Fruit fly (Drosophila melanogaster) whole organism, embryonic: ENCODE results near the gene Ilk.

ENCODE experiments used
- CG10209 ChIP-seq: fragments of 200-800 bp; sonication (Bioruptor generic); optimal IDR thresholded peaks from 3 replicates; lab custom pipeline; 2017; ENCODE audit warnings: missing biosample characterization, mild to moderate bottlenecking, missing genetic modification characterization, missing genetic modification reagents
- CG10654 ChIP-seq: fragments of 200-800 bp; sonication (Bioruptor generic); optimal IDR thresholded peaks from 2 replicates; lab custom pipeline; 2016; ENCODE audit warnings: missing biosample characterization, missing genetic modification characterization
- CG10959 ChIP-seq: fragments of 200-800 bp; sonication (Bioruptor generic); IDR thresholded peaks from 2 replicates; pipeline ENCODE4 v1.3.6; 2022; ENCODE audit warnings: missing biosample characterization, missing genetic modification characterization
- CG12391 ChIP-seq: fragments of 200-800 bp; sonication (Bioruptor generic); optimal IDR thresholded peaks from 3 replicates; lab custom pipeline; 2018; ENCODE audit warnings: missing biosample characterization, mild to moderate bottlenecking, missing genetic modification characterization, moderate library complexity
- CG13775 ChIP-seq: fragments of 200-800 bp; sonication (Bioruptor generic); optimal IDR thresholded peaks from 3 replicates; lab custom pipeline; 2017; ENCODE audit warnings: missing biosample characterization, mild to moderate bottlenecking, missing genetic modification characterization
- CG13894 ChIP-seq: fragments of 200-800 bp; sonication (Bioruptor generic); optimal IDR thresholded peaks from 3 replicates; lab custom pipeline; 2018; ENCODE audit warnings: missing biosample characterization, mild to moderate bottlenecking, missing genetic modification characterization, moderate library complexity
- CG15601 ChIP-seq: fragments of 200-800 bp; sonication (Bioruptor generic); optimal IDR thresholded peaks from 3 replicates; lab custom pipeline; 2019; ENCODE audit warnings: missing biosample characterization, mild to moderate bottlenecking, missing genetic modification characterization, moderate library complexity
- CG17186 ChIP-seq: fragments of 200-800 bp; sonication (Bioruptor generic); optimal IDR thresholded peaks from 3 replicates; lab custom pipeline; 2017; ENCODE audit warnings: missing biosample characterization, missing genetic modification reagents, missing genetic modification characterization
- CG17328 ChIP-seq: fragments of 200-800 bp; sonication (Bioruptor generic); IDR thresholded peaks from 2 replicates; pipeline ENCODE4 v1.3.6; 2022; ENCODE audit warnings: missing biosample characterization, missing genetic modification characterization
- CG17359 ChIP-seq: fragments of 200-800 bp; sonication (Bioruptor generic); optimal IDR thresholded peaks from 3 replicates; lab custom pipeline; 2018; ENCODE audit warnings: missing biosample characterization, mild to moderate bottlenecking, missing genetic modification characterization, moderate library complexity
- CG2202 ChIP-seq: fragments of 200-800 bp; sonication (Bioruptor generic); optimal IDR thresholded peaks from 2 replicates; lab custom pipeline; 2018; ENCODE audit warnings: missing biosample characterization, mild to moderate bottlenecking, missing genetic modification characterization
- CG30020 ChIP-seq: fragments of 200-800 bp; optimal IDR thresholded peaks from 2 replicates; lab custom pipeline; 2019; ENCODE audit warnings: missing biosample characterization, mild to moderate bottlenecking, missing genetic modification characterization, moderate library complexity
- CG31441 ChIP-seq: fragments of 200-800 bp; sonication (Bioruptor generic); IDR thresholded peaks from 2 replicates; pipeline ENCODE4 v1.3.6; 2022; ENCODE audit warnings: missing biosample characterization, missing genetic modification characterization
- CG42726 ChIP-seq: fragments of 200-800 bp; sonication (Bioruptor generic); IDR thresholded peaks from 2 replicates; pipeline ENCODE4 v1.3.6; 2022; ENCODE audit warnings: missing biosample characterization, missing genetic modification characterization; ENCODE audit not compliant: partially characterized antibody
- CG4617 ChIP-seq: fragments of 200-800 bp; sonication (Bioruptor generic); optimal IDR thresholded peaks from 3 replicates; lab custom pipeline; 2016; ENCODE audit warnings: missing biosample characterization, missing genetic modification characterization, borderline replicate concordance
- CG4707 ChIP-seq: fragments of 200-800 bp; sonication (Bioruptor generic); optimal IDR thresholded peaks from 2 replicates; lab custom pipeline; 2018; ENCODE audit warnings: missing biosample characterization, mild to moderate bottlenecking, missing genetic modification characterization, moderate library complexity
- CG7357 ChIP-seq: fragments of 200-800 bp; sonication (Bioruptor generic); IDR thresholded peaks from 3 replicates; pipeline ENCODE4 v1.3.6; 2022; ENCODE audit warnings: missing biosample characterization, missing genetic modification characterization
- CTCF ChIP-seq: fragments of 200-800 bp; sonication (Bioruptor generic); optimal IDR thresholded peaks from 2 replicates; lab custom pipeline; 2017; ENCODE audit warnings: missing biosample characterization, mild to moderate bottlenecking, missing genetic modification characterization, moderate library complexity
- HLH3B ChIP-seq: fragments of 200-800 bp; sonication (Bioruptor generic); IDR thresholded peaks from 2 replicates; pipeline ENCODE4 v1.3.6; 2022; ENCODE audit warnings: missing biosample characterization, missing genetic modification characterization
- HLH4C ChIP-seq: fragments of 200-800 bp; sonication (Bioruptor generic); IDR thresholded peaks from 3 replicates; pipeline ENCODE4 v1.3.6; 2022; ENCODE audit warnings: missing biosample characterization, missing genetic modification characterization; ENCODE audit not compliant: partially characterized antibody
- Hey ChIP-seq: fragments of 200-800 bp; sonication (Bioruptor generic); optimal IDR thresholded peaks from 3 replicates; lab custom pipeline; 2018; ENCODE audit warnings: missing biosample characterization, mild to moderate bottlenecking, missing genetic modification characterization
- Hr51 ChIP-seq, 2 experiments: fragments of 200-800 bp; sonication (Bioruptor generic); optimal IDR thresholded peaks; 2 replicates in 1 of 2; 3 replicates in 1 of 2; lab custom pipeline; 2016 to 2018; ENCODE audit warnings: missing biosample characterization in 2 of 2, missing genetic modification characterization in 2 of 2, mild to moderate bottlenecking in 1 of 2, moderate library complexity in 1 of 2
- Hr78 ChIP-seq, 2 experiments: fragments of 200-800 bp in 1 of 2; fragments of >200 bp in 1 of 2; sonication (Bioruptor generic) in 1 of 2; optimal IDR thresholded peaks; 2 replicates each; lab custom pipeline; 2017 to 2019; ENCODE audit warnings: missing biosample characterization in 2 of 2, missing genetic modification characterization in 2 of 2, mild to moderate bottlenecking in 1 of 2, moderate library complexity in 1 of 2
- Lhr ChIP-seq: fragments of 200-800 bp; sonication (Bioruptor generic); optimal IDR thresholded peaks from 3 replicates; lab custom pipeline; 2017; ENCODE audit warnings: mild to moderate bottlenecking, missing biosample characterization, missing genetic modification reagents, missing genetic modification characterization
- Myb ChIP-seq: fragments of 200-800 bp; sonication (Bioruptor generic); optimal IDR thresholded peaks from 2 replicates; lab custom pipeline; 2016; ENCODE audit warnings: missing biosample characterization, missing genetic modification characterization
- amos ChIP-seq: fragments of 200-800 bp; sonication (Bioruptor generic); IDR thresholded peaks from 2 replicates; pipeline ENCODE4 v1.3.6; 2022; ENCODE audit warnings: missing biosample characterization, missing genetic modification characterization; ENCODE audit not compliant: partially characterized antibody
- cas ChIP-seq: fragments of 200-800 bp; sonication (Bioruptor generic); IDR thresholded peaks from 2 replicates; pipeline ENCODE4 v1.3.6; 2022; ENCODE audit warnings: missing biosample characterization, missing genetic modification characterization
- cato ChIP-seq: fragments of 200-800 bp; sonication (Bioruptor generic); optimal IDR thresholded peaks from 2 replicates; lab custom pipeline; 2016; ENCODE audit warnings: missing biosample characterization, missing genetic modification characterization, borderline replicate concordance
- chm ChIP-seq: fragments of 200-800 bp; sonication (Bioruptor generic); IDR thresholded peaks from 2 replicates; pipeline ENCODE4 v1.3.6; 2022; ENCODE audit warnings: missing biosample characterization, missing genetic modification characterization
- chn ChIP-seq: fragments of 200-800 bp; sonication (Bioruptor generic); optimal IDR thresholded peaks from 2 replicates; lab custom pipeline; 2016; ENCODE audit warnings: missing biosample characterization, missing genetic modification characterization
- crc ChIP-seq: fragments of 200-800 bp; sonication (Bioruptor generic); optimal IDR thresholded peaks from 2 replicates; lab custom pipeline; 2016; ENCODE audit warnings: missing biosample characterization, missing genetic modification characterization
- dmrt99B ChIP-seq: fragments of 200-800 bp; sonication (Bioruptor generic); optimal IDR thresholded peaks from 2 replicates; lab custom pipeline; 2018; ENCODE audit warnings: missing biosample characterization, mild to moderate bottlenecking, missing genetic modification characterization, moderate library complexity
- emc ChIP-seq: fragments of 200-800 bp; sonication (Bioruptor generic); optimal IDR thresholded peaks from 2 replicates; lab custom pipeline; 2016; ENCODE audit warnings: missing biosample characterization, missing genetic modification characterization
- gsb ChIP-seq: fragments of 200-800 bp; sonication (Bioruptor generic); IDR thresholded peaks from 2 replicates; pipeline ENCODE4 v1.3.6; 2022; ENCODE audit warnings: missing biosample characterization, missing genetic modification characterization
- gt ChIP-seq: fragments of 200-800 bp; sonication (Bioruptor generic); IDR thresholded peaks from 2 replicates; pipeline ENCODE4 v1.3.6; 2022; ENCODE audit warnings: missing biosample characterization, missing genetic modification characterization
- jing ChIP-seq: fragments of 200-800 bp; sonication (Bioruptor generic); optimal IDR thresholded peaks from 2 replicates; lab custom pipeline; 2018; ENCODE audit warnings: missing biosample characterization, mild to moderate bottlenecking, missing genetic modification characterization
- lbe ChIP-seq: fragments of 200-800 bp; sonication (Bioruptor generic); optimal IDR thresholded peaks from 2 replicates; lab custom pipeline; 2016; ENCODE audit warnings: missing biosample characterization, mild to moderate bottlenecking, missing genetic modification characterization
- nau ChIP-seq: fragments of 200-800 bp; sonication (Bioruptor generic); optimal IDR thresholded peaks from 3 replicates; lab custom pipeline; 2017; ENCODE audit warnings: missing biosample characterization, mild to moderate bottlenecking, missing genetic modification characterization, missing genetic modification reagents
- odd ChIP-seq: fragments of 200-800 bp; sonication (Bioruptor generic); optimal IDR thresholded peaks from 2 replicates; lab custom pipeline; 2017; ENCODE audit warnings: missing biosample characterization, mild to moderate bottlenecking, missing genetic modification characterization
- peb ChIP-seq: fragments of 200-800 bp; sonication (Bioruptor generic); IDR thresholded peaks from 2 replicates; pipeline ENCODE4 v1.3.6; 2022; ENCODE audit warnings: missing biosample characterization, missing genetic modification characterization
- phol ChIP-seq: fragments of 200-800 bp; sonication (Bioruptor generic); optimal IDR thresholded peaks from 3 replicates; lab custom pipeline; 2018; ENCODE audit warnings: missing biosample characterization, mild to moderate bottlenecking, missing genetic modification characterization, moderate library complexity
- pita ChIP-seq: fragments of 200-800 bp; sonication (Bioruptor generic); optimal IDR thresholded peaks from 2 replicates; lab custom pipeline; 2017; ENCODE audit warnings: missing biosample characterization, mild to moderate bottlenecking, missing genetic modification characterization
- psq ChIP-seq: fragments of 200-800 bp; sonication (Bioruptor generic); optimal IDR thresholded peaks from 2 replicates; lab custom pipeline; 2017; ENCODE audit warnings: missing biosample characterization, missing genetic modification characterization
- sd ChIP-seq: fragments of 200-800 bp; sonication (Bioruptor generic); optimal IDR thresholded peaks from 3 replicates; lab custom pipeline; 2018; ENCODE audit warnings: missing biosample characterization, mild to moderate bottlenecking, missing genetic modification characterization, moderate library complexity
- ssp ChIP-seq: fragments of 200-800 bp; sonication (Bioruptor generic); IDR thresholded peaks from 2 replicates; pipeline ENCODE4 v1.3.6; 2022; ENCODE audit warnings: missing biosample characterization, missing genetic modification characterization
- ttk ChIP-seq: fragments of 200-800 bp; sonication (Bioruptor generic); IDR thresholded peaks from 2 replicates; pipeline ENCODE4 v2.1.2; 2022; ENCODE audit warnings: missing biosample characterization, missing genetic modification characterization
- vnd ChIP-seq: fragments of 200-800 bp; sonication (Bioruptor generic); IDR thresholded peaks from 3 replicates; pipeline ENCODE4 v1.3.6; 2022; ENCODE audit warnings: missing biosample characterization, missing genetic modification characterization; ENCODE audit not compliant: partially characterized antibody
- wor ChIP-seq: fragments of 200-800 bp; sonication (Bioruptor generic); IDR thresholded peaks from 2 replicates; pipeline ENCODE4 v1.3.6; 2022; ENCODE audit warnings: missing biosample characterization, missing genetic modification characterization
- zen ChIP-seq: fragments of 200-800 bp; sonication (Bioruptor generic); optimal IDR thresholded peaks from 3 replicates; lab custom pipeline; 2018; ENCODE audit warnings: missing biosample characterization, mild to moderate bottlenecking, missing genetic modification characterization, moderate library complexity
- zf30C ChIP-seq: fragments of 200-800 bp; sonication (Bioruptor generic); optimal IDR thresholded peaks from 3 replicates; lab custom pipeline; 2018; ENCODE audit warnings: missing biosample characterization, mild to moderate bottlenecking, missing genetic modification characterization

Ilk gene

DNA sequence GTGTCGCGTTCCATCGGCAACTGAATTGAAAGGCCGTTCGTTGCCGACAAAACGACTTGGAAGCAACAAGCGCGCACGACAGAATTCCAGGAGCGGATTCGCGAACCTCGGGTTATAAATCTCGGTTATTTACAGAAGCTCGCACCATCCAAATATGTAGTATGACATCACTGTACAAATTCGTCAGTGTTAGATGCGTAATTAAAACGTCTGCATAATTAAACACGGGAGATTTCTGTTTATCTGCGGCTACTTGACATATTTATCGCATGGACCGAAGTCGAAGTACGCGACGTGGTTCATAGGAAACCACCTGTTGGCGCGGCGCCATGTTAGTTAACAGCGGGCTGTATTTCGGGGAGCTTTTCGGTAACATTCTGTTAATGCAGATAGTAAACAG, 44.8 kb upstream of the Ilk start, which contains the start of gene Ac78C (continued):
- TF ChIP-seq CG30020 (tag; lab: Kevin White, UChicago) = no peak
- TF ChIP-seq jing = peak; percentile 55
- no peak for TF ChIP-seq Hr78 (GFP tag; optimal IDR thresholded peaks at IDR 0.05; lab: Kevin White, UChicago)
- TF ChIP-seq CG42726 (GFP tag; lab: Robert Waterston, UW) = 0 out of 2 replicates have a peak, but pooled peaks have one; percentile 29
- peak; percentile 49; the same call in 1 of the 2 replicates for TF ChIP-seq wor
- TF ChIP-seq CG7357 (GFP tag; lab: Robert Waterston, UW) = peak; percentile 70; the same call in 1 of the 3 replicates
- peak; percentile 66 for TF ChIP-seq phol (tag; lab: Kevin White, UChicago)
- no peak for TF ChIP-seq CG4707 (GFP tag; lab: Kevin White, UChicago)
- TF ChIP-seq CG2202 (tag; lab: Kevin White, UChicago) = no peak
- TF ChIP-seq peb (GFP tag; lab: Robert Waterston, UW) = peak; percentile 54
- peak; percentile 80 for TF ChIP-seq sd (tag; lab: Kevin White, UChicago)
- peak; percentile 63 for TF ChIP-seq ssp (GFP tag; lab: Robert Waterston, UW)
- peak; percentile 87 for TF ChIP-seq gsb (GFP tag; lab: Robert Waterston, UW)
- peak; percentile 57; the same call in 2 of the 3 replicates for TF ChIP-seq HLH4C (GFP tag; lab: Robert Waterston, UW)
- peak; percentile 72 for TF ChIP-seq CG17328 (GFP tag; lab: Robert Waterston, UW)
- TF ChIP-seq gt (GFP tag; lab: Robert Waterston, UW) = peak; percentile 46; the same call in 1 of the 2 replicates
- TF ChIP-seq cato (GFP tag; lab: Kevin White, UChicago) = peak; percentile 42
- TF ChIP-seq CG12391 (tag; lab: Kevin White, UChicago) = no peak
- peak; percentile 73 for TF ChIP-seq odd (GFP tag; lab: Kevin White, UChicago)
- peak; percentile 72 for TF ChIP-seq CG10209 (GFP tag; lab: Kevin White, UChicago)
- TF ChIP-seq CTCF (GFP tag; lab: Kevin White, UChicago) = peak; percentile 47
- TF ChIP-seq CG4617 (GFP tag; lab: Kevin White, UChicago) = peak; percentile 7
- TF ChIP-seq chn = peak; percentile 69
- peak; percentile 96 for TF ChIP-seq CG13894 (tag; lab: Kevin White, UChicago)
- peak; percentile 9 for TF ChIP-seq Lhr (GFP tag; lab: Kevin White, UChicago)
- peak; percentile 82 for TF ChIP-seq nau (GFP tag; lab: Kevin White, UChicago)
- TF ChIP-seq CG10959 (GFP tag; lab: Robert Waterston, UW) = no peak
- TF ChIP-seq CG17186 (GFP tag; lab: Kevin White, UChicago) = peak; percentile 52
- peak; percentile 90 for TF ChIP-seq HLH3B
- TF ChIP-seq vnd (GFP tag; lab: Robert Waterston, UW) = peak; percentile 31; the same call in 1 of the 3 replicates
- peak; percentile 99 for TF ChIP-seq CG15601 (tag; lab: Kevin White, UChicago)
- TF ChIP-seq emc = peak; percentile 84
- peak; percentile 84 for TF ChIP-seq dmrt99B (tag; lab: Kevin White, UChicago)
- no peak; the same call in 1 of the 2 replicates for TF ChIP-seq CG31441 (GFP tag; lab: Robert Waterston, UW)
- peak; percentile 75 for TF ChIP-seq CG10654 (GFP tag; lab: Kevin White, UChicago)
- no peak for TF ChIP-seq zf30C (GFP tag; lab: Kevin White, UChicago)
- TF ChIP-seq crc (GFP tag; lab: Kevin White, UChicago) = peak; percentile 88
- peak; percentile 1 for TF ChIP-seq lbe (GFP tag; lab: Kevin White, UChicago)
- TF ChIP-seq ttk (GFP tag; lab: Robert Waterston, UW) = peak; percentile 75
- TF ChIP-seq Hey (tag; lab: Kevin White, UChicago) = peak; percentile 82
- peak; percentile 18 for TF ChIP-seq psq (GFP tag; lab: Kevin White, UChicago)
- TF ChIP-seq Myb (GFP tag; lab: Kevin White, UChicago) = peak; percentile 79
- no peak for TF ChIP-seq pita (GFP tag; lab: Kevin White, UChicago)
- TF ChIP-seq CG17359 = peak; percentile 88
- peak; percentile 73 to 82 for TF ChIP-seq Hr51 (GFP tag; optimal IDR thresholded peaks at IDR 0.05; lab: Kevin White, UChicago)
- peak; percentile 51 for TF ChIP-seq CG13775 (GFP tag; lab: Kevin White, UChicago)
- TF ChIP-seq zen = peak; percentile 39
- TF ChIP-seq amos (GFP tag; lab: Robert Waterston, UW) = peak; percentile 67; the same call in 1 of the 2 replicates
- peak; percentile 70 for TF ChIP-seq cas
- TF ChIP-seq chm (GFP tag; lab: Robert Waterston, UW) = peak; percentile 67; the same call in 1 of the 2 replicates
